Worm (Caenorhabditis elegans) whole organism, early embryonic: Measurements from ENCODE around the gene C44H9.5.

Source experiments
- B0310.2 ChIP-seq: sonication (generic microtip); optimal IDR thresholded peaks from 2 replicates; lab custom pipeline; 2016; ENCODE audit warnings: mild to moderate bottlenecking, missing genetic modification characterization, missing compliant biosample characterization
- F13C5.2 ChIP-seq: sonication (generic microtip); optimal IDR thresholded peaks from 2 replicates; lab custom pipeline; 2017; ENCODE audit warnings: mild to moderate bottlenecking, missing genetic modification characterization, inconsistent platforms, missing compliant biosample characterization
- ama-1 ChIP-seq: fragments of 150-350 bp; optimal IDR thresholded peaks from 2 replicates; lab custom pipeline; 2014
- ceh-13 ChIP-seq: fragments of 200-800 bp; sonication (Bioruptor generic); optimal IDR thresholded peaks from 2 replicates; lab custom pipeline; 2018; ENCODE audit warnings: mild to moderate bottlenecking, missing genetic modification characterization, missing compliant biosample characterization
- ceh-36 ChIP-seq: sonication (generic microtip); optimal IDR thresholded peaks from 2 replicates; lab custom pipeline; 2016; ENCODE audit warnings: missing genetic modification characterization, inconsistent platforms, missing compliant biosample characterization
- ets-7 ChIP-seq: sonication (generic microtip); optimal IDR thresholded peaks from 2 replicates; lab custom pipeline; 2016; ENCODE audit warnings: missing genotype, missing genetic modification characterization, missing compliant biosample characterization
- pes-1 ChIP-seq: fragments of 200-800 bp; sonication (Bioruptor generic); IDR thresholded peaks from 2 replicates; pipeline ENCODE4 v1.3.6; 2022; ENCODE audit warnings: missing genetic modification reagents, missing genetic modification characterization, missing compliant biosample characterization
- tbx-37 ChIP-seq: fragments of 200-800 bp; sonication (Bioruptor generic); conservative IDR thresholded peaks from 2 replicates; pipeline ENCODE4 v1.3.6; 2022; ENCODE audit warnings: missing genetic modification reagents, missing genetic modification characterization, missing compliant biosample characterization
- tra-4 ChIP-seq: sonication (generic microtip); optimal IDR thresholded peaks from 2 replicates; lab custom pipeline; 2017; ENCODE audit warnings: missing genetic modification characterization, missing compliant biosample characterization

DNA sequence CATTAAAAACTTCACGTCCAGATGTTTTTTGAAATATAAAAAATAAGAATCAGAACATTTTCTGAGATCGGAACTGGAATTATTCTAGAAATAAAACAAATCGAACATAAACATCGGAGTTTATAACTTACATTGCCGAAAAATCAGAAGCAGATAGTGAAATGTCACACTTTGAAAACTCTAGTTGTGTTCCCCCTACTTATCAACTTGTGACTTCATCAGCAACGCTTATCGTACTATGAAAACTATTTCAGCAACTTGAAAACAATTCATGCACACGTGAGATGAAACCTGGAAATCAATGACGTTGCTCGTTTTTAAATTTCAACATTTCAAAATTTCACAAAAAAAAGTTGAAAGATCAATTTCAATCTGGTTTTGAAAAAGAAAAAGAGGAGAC, 27.0 kb upstream of the C44H9.5 start:
- TF ChIP-seq ama-1 (lab: Kevin White, UChicago), result no peak
- no peak for TF ChIP-seq B0310.2 (tag; lab: Kevin White, UChicago)
- no peak for TF ChIP-seq tra-4 (tag; lab: Kevin White, UChicago)
- no peak for TF ChIP-seq tbx-37
- TF ChIP-seq ets-7 (tag; lab: Kevin White, UChicago), result no peak
- TF ChIP-seq ceh-36 (tag; lab: Kevin White, UChicago), result no peak
- no peak for TF ChIP-seq F13C5.2
- no peak for TF ChIP-seq pes-1 (GFP tag; lab: Robert Waterston, UW)
- TF ChIP-seq ceh-13, result no peak
